Worm (Caenorhabditis elegans): ENCODE measurements around the gene hen-1.
A peak's percentile ranks its signal among the peaks of the same experiment; 100 is the strongest.

hen-1 gene

DNA sequence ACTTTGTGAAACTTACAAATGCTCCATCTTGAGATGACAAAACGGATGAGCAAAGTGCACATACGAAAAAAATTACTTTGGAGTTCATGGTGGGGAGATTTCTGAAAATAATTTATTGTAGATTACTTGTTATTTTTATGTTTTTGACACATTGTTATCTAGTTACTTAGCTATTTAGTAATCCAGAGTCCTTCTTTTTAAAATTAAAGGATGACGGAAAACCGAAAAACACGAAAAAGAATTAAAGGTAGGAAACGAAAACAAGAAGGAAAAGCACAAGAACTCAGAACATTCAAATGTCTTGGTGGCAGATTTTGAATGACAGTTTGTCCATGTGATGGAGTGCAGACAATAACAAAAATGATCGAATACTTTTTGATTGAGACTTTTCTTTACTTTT lies at the start of gene hen-1:
Gene hen-1 (minus strand): TSS at position 101 of the 400 bp plus-strand sequence.
- TF ChIP-seq lin-39 (tag; optimal IDR thresholded peaks at IDR 0.05) (no peak), duxl-1 (tag; optimal IDR thresholded peaks at IDR 0.05; ENCODE audit: poor library complexity) (no peak), set-16 (GFP tag; IDR thresholded peaks at IDR 0.05) (no peak), nhr-28 (tag; optimal IDR thresholded peaks at IDR 0.05) (no peak), unc-39 (tag; optimal IDR thresholded peaks at IDR 0.05) (no peak), unc-62 (GFP tag; optimal IDR thresholded peaks at IDR 0.05 in 1 of 2) (peak in 1 of 2 experiments; percentile 23), unc-62 (tag; optimal IDR thresholded peaks at IDR 0.05) (no peak)

DNA sequence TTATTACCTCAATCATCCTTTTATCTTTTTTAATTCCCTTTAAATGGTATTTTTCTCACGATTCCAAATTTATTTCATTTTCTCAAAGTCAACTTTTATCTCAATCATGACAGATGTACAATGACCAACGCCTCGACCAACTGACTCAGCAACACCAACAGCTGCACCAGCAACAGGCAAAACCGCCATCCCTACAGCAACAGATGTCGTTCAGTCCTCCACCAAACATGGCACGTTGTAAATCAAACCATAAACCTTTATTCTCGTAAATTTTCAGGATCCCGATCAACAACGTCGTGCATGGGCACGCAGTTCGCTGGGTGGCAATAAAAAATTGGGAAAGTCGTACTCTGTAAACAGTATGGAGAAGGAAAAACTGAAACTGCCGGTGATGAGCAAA lies 46.0 kb upstream of the hen-1 start:
- no peak for TF ChIP-seq fos-1 (tag; optimal IDR thresholded peaks at IDR 0.05)
- no peak for TF ChIP-seq Y75B8A.6 (GFP tag; IDR thresholded peaks at IDR 0.05)
- TF ChIP-seq ceh-82 (tag; optimal IDR thresholded peaks at IDR 0.05), result no peak
- TF ChIP-seq dmd-9 (GFP tag; IDR thresholded peaks at IDR 0.05), result no peak
- no peak for TF ChIP-seq hlh-11 (tag; optimal IDR thresholded peaks at IDR 0.05)
- TF ChIP-seq ztf-7 (tag; optimal IDR thresholded peaks at IDR 0.05), result no peak
- TF ChIP-seq mxl-3 (GFP tag; optimal IDR thresholded peaks at IDR 0.05), result no peak
- TF ChIP-seq lin-13 (GFP tag; optimal IDR thresholded peaks at IDR 0.05), result no peak
- no peak for TF ChIP-seq pqm-1 (tag; optimal IDR thresholded peaks at IDR 0.05)
- no peak for TF ChIP-seq nhr-41 (GFP tag; IDR thresholded peaks at IDR 0.05)
- no peak for TF ChIP-seq aly-2 (tag; optimal IDR thresholded peaks at IDR 0.05)
- no peak for TF ChIP-seq unc-130 (GFP tag; optimal IDR thresholded peaks at IDR 0.05)
- TF ChIP-seq lin-38 (GFP tag; IDR thresholded peaks at IDR 0.05), result no peak
- no peak for TF ChIP-seq F26F4.8 (GFP tag; conservative IDR thresholded peaks at IDR 0.05)
- no peak for TF ChIP-seq attf-4 (tag; optimal IDR thresholded peaks at IDR 0.05)

- no peak for TF ChIP-seq lin-38 (GFP tag; IDR thresholded peaks at IDR 0.05)
- TF ChIP-seq ceh-62 (tag; optimal IDR thresholded peaks at IDR 0.05), result no peak
- no peak for TF ChIP-seq hif-1 (tag; optimal IDR thresholded peaks at IDR 0.05)
- peak; percentile 26 for TF ChIP-seq aha-1 (tag)
These were observed 41.9 kb upstream of the hen-1 start, which contains the start of gene pgp-10 for ce11 chrX:7158736-7159135. Gene pgp-10, plus strand, starts transcription at chrX:7159036.

DNA sequence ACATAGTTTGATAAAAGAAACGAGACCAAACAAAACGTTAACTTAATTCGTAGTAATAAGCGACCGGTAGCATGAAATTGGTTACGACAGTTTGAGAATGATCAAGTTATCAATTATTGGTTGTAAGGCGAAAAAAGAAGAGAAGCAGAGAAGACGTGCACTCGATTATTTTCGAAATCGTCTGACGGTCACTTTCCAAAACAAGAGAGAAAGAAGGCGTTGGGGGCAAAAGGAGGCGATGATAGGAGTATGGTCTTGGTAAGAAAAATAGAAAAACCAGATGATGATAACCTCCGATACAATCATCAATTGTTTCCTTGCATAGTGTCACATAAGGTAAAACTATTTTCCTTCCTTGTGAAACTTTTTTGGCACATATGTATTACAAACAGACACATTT lies 40.7 kb upstream of the hen-1 start:
- TF ChIP-seq zip-2 (tag; optimal IDR thresholded peaks at IDR 0.05), result no peak
- no peak for TF ChIP-seq daf-16 (GFP tag; optimal IDR thresholded peaks at IDR 0.05)
- TF ChIP-seq daf-16 (tag; optimal IDR thresholded peaks at IDR 0.05), result no peak
- TF ChIP-seq nhr-77 (tag; optimal IDR thresholded peaks at IDR 0.05), result no peak
- no peak for TF ChIP-seq snpc-4 (tag; optimal IDR thresholded peaks at IDR 0.05)
- no peak for TF ChIP-seq jun-1 (tag; optimal IDR thresholded peaks at IDR 0.05)
- TF ChIP-seq unc-62 (GFP tag; optimal IDR thresholded peaks at IDR 0.05 in 1 of 2), result no peak
- no peak for TF ChIP-seq unc-62 (tag; optimal IDR thresholded peaks at IDR 0.05)
- no peak for TF ChIP-seq daf-8 (GFP tag; IDR thresholded peaks at IDR 0.05)
- no peak for TF ChIP-seq hif-1 (tag; optimal IDR thresholded peaks at IDR 0.05)
- TF ChIP-seq nhr-11 (tag; optimal IDR thresholded peaks at IDR 0.05), result no peak
- no peak for TF ChIP-seq pha-4 (GFP tag; IDR thresholded peaks at IDR 0.05)
- TF ChIP-seq pha-4 (tag; optimal IDR thresholded peaks at IDR 0.05), result no peak
- TF ChIP-seq daf-12 (tag; optimal IDR thresholded peaks at IDR 0.05), result no peak
- no peak for TF ChIP-seq zip-11 (GFP tag; IDR thresholded peaks at IDR 0.05)
- TF ChIP-seq nhr-102 (tag; optimal IDR thresholded peaks at IDR 0.05), result no peak
- TF ChIP-seq nhr-48 (tag; optimal IDR thresholded peaks at IDR 0.05), result no peak

Measured in whole organism, L4 larva.